Worm (Caenorhabditis elegans) whole organism, L2 larva: ENCODE measurements around the gene pitr-1.
"Not testable (repeated sequence)": the region's sequence is repeated elsewhere in the genome, so short reads cannot be mapped to it uniquely, and the experiment has no call there.

Experiments used
- C34F6.9 ChIP-seq: fragments of 150-350 bp; optimal IDR thresholded peaks from 2 replicates; lab custom pipeline; 2014; ENCODE audit warnings: missing biosample characterization, missing genetic modification characterization
- alr-1 ChIP-seq: fragments of 150-350 bp; optimal IDR thresholded peaks from 2 replicates; lab custom pipeline; 2014; ENCODE audit warnings: missing biosample characterization, missing genetic modification characterization
- dmd-4 ChIP-seq: sonication (generic microtip); optimal IDR thresholded peaks from 2 replicates; lab custom pipeline; 2017; ENCODE audit warnings: missing biosample characterization, missing genetic modification characterization
- elt-3 ChIP-seq: sonication (generic microtip); optimal IDR thresholded peaks from 2 replicates; lab custom pipeline; 2017; ENCODE audit warnings: missing biosample characterization, missing genetic modification characterization
- lin-11 ChIP-seq: fragments of 150-350 bp; sonication (generic microtip); optimal IDR thresholded peaks from 2 replicates; lab custom pipeline; 2014; ENCODE audit warnings: missing biosample characterization, missing genetic modification characterization, inconsistent platforms, mixed read lengths
- nhr-12 ChIP-seq: fragments of 150-350 bp; optimal IDR thresholded peaks from 2 replicates; lab custom pipeline; 2014; ENCODE audit warnings: missing biosample characterization, missing genetic modification characterization
- unc-39 ChIP-seq: fragments of 150-350 bp; optimal IDR thresholded peaks from 2 replicates; lab custom pipeline; 2014; ENCODE audit warnings: missing biosample characterization, missing genetic modification characterization
- ztf-1 ChIP-seq: fragments of 200-800 bp; sonication (Bioruptor generic); conservative IDR thresholded peaks from 2 replicates; pipeline ENCODE4 v1.3.6; 2022; ENCODE audit warnings: missing genetic modification characterization, missing compliant biosample characterization
- ztf-4 ChIP-seq: fragments of 150-350 bp; optimal IDR thresholded peaks from 2 replicates; lab custom pipeline; 2014; ENCODE audit warnings: missing biosample characterization, missing genetic modification characterization

ce11 chrIV:7365011-7365410 lies 28.9 kb upstream of the pitr-1 start, which contains the start of gene Y40C5A.4:
- not testable (repeated sequence) for TF ChIP-seq nhr-12 (tag; lab: Kevin White, UChicago); unc-39 (tag; lab: Kevin White, UChicago); ztf-1 (GFP tag; lab: Robert Waterston, UW); alr-1 (tag; lab: Kevin White, UChicago); C34F6.9 (tag; lab: Kevin White, UChicago); elt-3 (tag; lab: Kevin White, UChicago); dmd-4 (tag; lab: Kevin White, UChicago); lin-11; ztf-4 (tag; lab: Kevin White, UChicago)
